Worm (Caenorhabditis elegans) whole organism, early embryonic: Measurements from ENCODE around the gene srh-264.

Source experiments
- B0310.2 ChIP-seq: sonication (generic microtip); optimal IDR thresholded peaks from 2 replicates; lab custom pipeline; 2016; ENCODE audit warnings: mild to moderate bottlenecking, missing genetic modification characterization, missing compliant biosample characterization
- F13C5.2 ChIP-seq: sonication (generic microtip); optimal IDR thresholded peaks from 2 replicates; lab custom pipeline; 2017; ENCODE audit warnings: mild to moderate bottlenecking, missing genetic modification characterization, inconsistent platforms, missing compliant biosample characterization
- aly-1 ChIP-seq: sonication (generic microtip); optimal IDR thresholded peaks from 2 replicates; lab custom pipeline; 2016; ENCODE audit warnings: missing genetic modification characterization, missing compliant biosample characterization
- ama-1 ChIP-seq: fragments of 150-350 bp; optimal IDR thresholded peaks from 2 replicates; lab custom pipeline; 2014
- ceh-13 ChIP-seq: fragments of 200-800 bp; sonication (Bioruptor generic); optimal IDR thresholded peaks from 2 replicates; lab custom pipeline; 2018; ENCODE audit warnings: mild to moderate bottlenecking, missing genetic modification characterization, missing compliant biosample characterization
- ceh-36 ChIP-seq: sonication (generic microtip); optimal IDR thresholded peaks from 2 replicates; lab custom pipeline; 2016; ENCODE audit warnings: missing genetic modification characterization, inconsistent platforms, missing compliant biosample characterization
- ets-7 ChIP-seq: sonication (generic microtip); optimal IDR thresholded peaks from 2 replicates; lab custom pipeline; 2016; ENCODE audit warnings: missing genotype, missing genetic modification characterization, missing compliant biosample characterization
- flt-1 ChIP-seq: fragments of 200-800 bp; sonication (Bioruptor generic); IDR thresholded peaks from 2 replicates; pipeline ENCODE4 v1.3.6; 2022; ENCODE audit warnings: missing genetic modification characterization, missing compliant biosample characterization
- hmbx-1 ChIP-seq: sonication (generic microtip); optimal IDR thresholded peaks from 2 replicates; lab custom pipeline; 2016; ENCODE audit warnings: mild to moderate bottlenecking, missing genetic modification characterization, missing compliant biosample characterization
- hmg-4 ChIP-seq: fragments of 200-800 bp; sonication (Bioruptor generic); optimal IDR thresholded peaks from 2 replicates; lab custom pipeline; 2018; ENCODE audit warnings: mild to moderate bottlenecking, missing genetic modification characterization, missing compliant biosample characterization
- hnd-1 ChIP-seq: sonication (generic microtip); optimal IDR thresholded peaks from 2 replicates; lab custom pipeline; 2016; ENCODE audit warnings: missing genetic modification characterization, missing compliant biosample characterization
- pes-1 ChIP-seq: fragments of 200-800 bp; sonication (Bioruptor generic); IDR thresholded peaks from 2 replicates; pipeline ENCODE4 v1.3.6; 2022; ENCODE audit warnings: missing genetic modification reagents, missing genetic modification characterization, missing compliant biosample characterization
- scrt-1 ChIP-seq: fragments of 200-800 bp; sonication (Bioruptor generic); IDR thresholded peaks from 2 replicates; pipeline ENCODE4 v1.3.6; 2022; ENCODE audit warnings: missing genetic modification characterization, missing compliant biosample characterization
- sea-1 ChIP-seq: fragments of 200-800 bp; sonication (Bioruptor generic); conservative IDR thresholded peaks from 2 replicates; pipeline ENCODE4 v1.3.6; 2022; ENCODE audit warnings: missing genetic modification characterization, missing compliant biosample characterization
- tbx-11 ChIP-seq: fragments of 200-800 bp; sonication (Bioruptor generic); IDR thresholded peaks from 2 replicates; pipeline ENCODE4 v1.3.6; 2022; ENCODE audit warnings: missing genetic modification characterization, missing compliant biosample characterization
- tbx-37 ChIP-seq: fragments of 200-800 bp; sonication (Bioruptor generic); conservative IDR thresholded peaks from 2 replicates; pipeline ENCODE4 v1.3.6; 2022; ENCODE audit warnings: missing genetic modification reagents, missing genetic modification characterization, missing compliant biosample characterization
- tra-4 ChIP-seq: sonication (generic microtip); optimal IDR thresholded peaks from 2 replicates; lab custom pipeline; 2017; ENCODE audit warnings: missing genetic modification characterization, missing compliant biosample characterization

The srh-264 gene

ce11 chrV:15398728-15399127 lies 15.2 kb upstream of the srh-264 start, which contains the start of gene fbxa-199:
fbxa-199 (minus strand) TSS chrV:15398828.
- TF ChIP-seq B0310.2 (no peak), tbx-11 (GFP tag; lab: Robert Waterston, UW) (no peak), hmg-4 (GFP tag; lab: Kevin White, UChicago) (no peak), pes-1 (GFP tag; lab: Robert Waterston, UW) (no peak)

- TF ChIP-seq sea-1 (GFP tag; lab: Robert Waterston, UW) (no peak), pes-1 (GFP tag; lab: Robert Waterston, UW) (no peak), B0310.2 (no peak), aly-1 (tag; lab: Kevin White, UChicago) (no peak), hmbx-1 (tag; lab: Kevin White, UChicago) (no peak), tra-4 (tag; lab: Kevin White, UChicago) (no peak), scrt-1 (no peak), ceh-36 (no peak), ets-7 (no peak), ceh-13 (GFP tag; lab: Kevin White, UChicago) (no peak), ama-1 (lab: Kevin White, UChicago) (no peak), F13C5.2 (tag; lab: Kevin White, UChicago) (no peak), tbx-37 (GFP tag; lab: Robert Waterston, UW) (no peak), tbx-11 (GFP tag; lab: Robert Waterston, UW) (no peak)
Measured at ce11 chrV:15399691-15400377, 14.1 kb upstream of the srh-264 start, which contains the start of the genes T06E6.15 and sri-7. T06E6.15 (minus strand) TSS chrV:15399791. sri-7 (plus strand) TSS chrV:15400327.

- no peak for TF ChIP-seq scrt-1
- TF ChIP-seq ceh-13 (GFP tag; lab: Kevin White, UChicago): no peak
- no peak for TF ChIP-seq ets-7
Measured at ce11 chrV:15401856-15402314, 12.1 kb upstream of the srh-264 start, which contains the start of gene fbxa-135. fbxa-135 (plus strand) TSS chrV:15402264.

ce11 chrV:15404859-15405258 lies 9.1 kb upstream of the srh-264 start, which contains the start of gene srh-258:
srh-258 (plus strand) TSS chrV:15405159.
- TF ChIP-seq hmbx-1 (tag; lab: Kevin White, UChicago): no peak
- TF ChIP-seq F13C5.2 (tag; lab: Kevin White, UChicago): no peak
- TF ChIP-seq flt-1 (GFP tag; lab: Robert Waterston, UW): no peak
- TF ChIP-seq ceh-36: no peak
- TF ChIP-seq hnd-1: no peak
- TF ChIP-seq sea-1 (GFP tag; lab: Robert Waterston, UW): no peak
- TF ChIP-seq B0310.2: no peak
- TF ChIP-seq ama-1 (lab: Kevin White, UChicago): no peak
- no peak for TF ChIP-seq ets-7
- TF ChIP-seq aly-1 (tag; lab: Kevin White, UChicago): no peak
- TF ChIP-seq scrt-1: no peak
- TF ChIP-seq pes-1 (GFP tag; lab: Robert Waterston, UW): no peak
- TF ChIP-seq tra-4 (tag; lab: Kevin White, UChicago): no peak
- TF ChIP-seq tbx-11 (GFP tag; lab: Robert Waterston, UW): no peak
- no peak for TF ChIP-seq ceh-13 (GFP tag; lab: Kevin White, UChicago)
- no peak for TF ChIP-seq tbx-37 (GFP tag; lab: Robert Waterston, UW)
- no peak for TF ChIP-seq hmg-4 (GFP tag; lab: Kevin White, UChicago)

ce11 chrV:15406928-15407327 lies 7.0 kb upstream of the srh-264 start, which contains the start of gene srh-257:
srh-257 (plus strand) TSS chrV:15407228.
- no peak for TF ChIP-seq pes-1 (GFP tag; lab: Robert Waterston, UW)
- no peak for TF ChIP-seq hnd-1
- no peak for TF ChIP-seq ama-1 (lab: Kevin White, UChicago)
- TF ChIP-seq tbx-37 (GFP tag; lab: Robert Waterston, UW): no peak
- no peak for TF ChIP-seq flt-1 (GFP tag; lab: Robert Waterston, UW)
- TF ChIP-seq ets-7: no peak
- TF ChIP-seq scrt-1: no peak
- TF ChIP-seq tbx-11 (GFP tag; lab: Robert Waterston, UW): no peak
- TF ChIP-seq tra-4 (tag; lab: Kevin White, UChicago): no peak

- no peak for TF ChIP-seq tra-4 (tag; lab: Kevin White, UChicago)
- TF ChIP-seq hmbx-1 (tag; lab: Kevin White, UChicago): no peak
- TF ChIP-seq tbx-11 (GFP tag; lab: Robert Waterston, UW): no peak
- TF ChIP-seq pes-1 (GFP tag; lab: Robert Waterston, UW): no peak
- no peak for TF ChIP-seq sea-1 (GFP tag; lab: Robert Waterston, UW)
- TF ChIP-seq ama-1 (lab: Kevin White, UChicago): no peak
- TF ChIP-seq flt-1 (GFP tag; lab: Robert Waterston, UW): no peak
- no peak for TF ChIP-seq ceh-13 (GFP tag; lab: Kevin White, UChicago)
- TF ChIP-seq scrt-1: no peak
- TF ChIP-seq B0310.2: no peak
Measured at ce11 chrV:15412625-15413024, 1.3 kb upstream of the srh-264 start, which contains the start of gene srbc-63. srbc-63 (minus strand) TSS chrV:15412725.

ce11 chrV:15415951-15416350 lies 2.0 kb downstream of the srh-264 start, which contains the start of gene srh-265:
srh-265 (plus strand) TSS chrV:15416251.
- TF ChIP-seq hmbx-1 (tag; lab: Kevin White, UChicago) (no peak), hmg-4 (GFP tag; lab: Kevin White, UChicago) (no peak), aly-1 (tag; lab: Kevin White, UChicago) (no peak), scrt-1 (no peak), ets-7 (no peak), ceh-13 (GFP tag; lab: Kevin White, UChicago) (no peak), tra-4 (tag; lab: Kevin White, UChicago) (no peak), flt-1 (GFP tag; lab: Robert Waterston, UW) (no peak), ama-1 (lab: Kevin White, UChicago) (no peak)
